Fruit fly (Drosophila melanogaster): ENCODE results near the gene Cpr76Bd.

Gene Cpr76Bd

DNA sequence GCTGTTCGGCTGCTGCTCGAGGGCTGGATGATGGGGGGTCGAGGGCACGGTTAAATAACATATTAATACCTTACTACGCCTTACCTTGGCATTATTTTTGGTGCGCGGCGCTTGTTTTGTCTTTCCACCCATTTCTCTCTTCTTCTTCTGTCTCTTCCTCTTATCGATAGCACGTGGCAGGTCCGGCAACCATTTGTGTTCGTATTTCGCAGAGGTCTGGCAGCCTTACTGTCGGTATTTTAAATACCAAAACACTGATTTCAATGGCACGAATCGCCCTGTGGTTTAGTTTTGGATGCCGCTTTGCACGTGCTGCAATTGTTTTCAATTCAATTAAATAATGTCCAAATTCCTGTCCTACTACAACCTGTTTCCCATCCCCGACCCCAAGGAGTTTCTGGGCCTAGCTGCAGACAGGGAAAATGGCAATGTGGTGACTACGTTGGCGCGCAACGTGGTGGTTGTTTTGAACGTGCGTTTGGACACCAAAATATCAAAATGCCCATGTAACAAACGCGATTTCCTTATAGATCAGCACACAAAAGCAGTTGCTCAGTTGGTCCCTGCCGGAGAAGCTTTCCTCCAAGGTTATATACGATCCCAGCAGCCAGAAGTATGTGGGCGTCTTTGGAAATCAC, 19.7 kb downstream of the Cpr76Bd start, which contains the start of the genes Ltn1 and CG9300 (continued):
- TF ChIP-seq D (optimal IDR thresholded peaks at IDR 0.05) (peak; percentile 35), D (GFP tag; optimal IDR thresholded peaks at IDR 0.05) (no peak), CG7963 (GFP tag; IDR thresholded peaks at IDR 0.05; ENCODE audit: partially characterized antibody) (no peak), CG31224 (GFP tag; IDR thresholded peaks at IDR 0.05) (peak; percentile 22; the same call in 1 of the 2 replicates), ttk (GFP tag; IDR thresholded peaks at IDR 0.05) (no peak), fd3F (GFP tag; optimal IDR thresholded peaks at IDR 0.05) (no peak), CG9797 (GFP tag; optimal IDR thresholded peaks at IDR 0.05) (peak; percentile 59), Sry-β (GFP tag; optimal IDR thresholded peaks at IDR 0.05) (no peak), Hr78 (GFP tag; optimal IDR thresholded peaks at IDR 0.05) (no peak), CG1602 (GFP tag; optimal IDR thresholded peaks at IDR 0.05) (no peak), croc (GFP tag; conservative IDR thresholded peaks at IDR 0.05) (no peak), CG30431 (GFP tag; optimal IDR thresholded peaks at IDR 0.05) (no peak), Asciz (GFP tag; optimal IDR thresholded peaks at IDR 0.05) (no peak), Hmr (GFP tag; optimal IDR thresholded peaks at IDR 0.05) (no peak), bbx (GFP tag; IDR thresholded peaks at IDR 0.05; ENCODE audit: partially characterized antibody) (no peak), Dad (GFP tag; optimal IDR thresholded peaks at IDR 0.05) (peak; percentile 40), Lhr (GFP tag; optimal IDR thresholded peaks at IDR 0.05) (peak; percentile 66), eyg (GFP tag; optimal IDR thresholded peaks at IDR 0.05) (no peak), Med (GFP tag) (no peak), Gsc (GFP tag; IDR thresholded peaks at IDR 0.05) (no peak), CoRest (tag; optimal IDR thresholded peaks at IDR 0.05) (no peak), Taf1 (GFP tag; IDR thresholded peaks at IDR 0.05) (no peak), CG1024 (GFP tag; IDR thresholded peaks at IDR 0.05) (no peak), CG7357 (GFP tag; IDR thresholded peaks at IDR 0.05) (no peak), al (GFP tag; IDR thresholded peaks at IDR 0.05) (no peak), ranshi (GFP tag; IDR thresholded peaks at IDR 0.05) (peak; percentile 44), CG6854 (GFP tag; optimal IDR thresholded peaks at IDR 0.05) (no peak), Hr39 (optimal IDR thresholded peaks at IDR 0.05) (no peak), Doc3 (GFP tag; IDR thresholded peaks at IDR 0.05; ENCODE audit: partially characterized antibody) (0 out of 3 replicates have a peak, but pooled peaks have one; percentile 34), CG10959 (GFP tag; IDR thresholded peaks at IDR 0.05) (no peak), CG8388 (GFP tag; optimal IDR thresholded peaks at IDR 0.05) (no peak), ind (GFP tag; optimal IDR thresholded peaks at IDR 0.05) (no peak), jigr1 (GFP tag; IDR thresholded peaks at IDR 0.05) (no peak), ems (GFP tag; optimal IDR thresholded peaks at IDR 0.05) (no peak), CG14860 (GFP tag; IDR thresholded peaks at IDR 0.05; ENCODE audit: partially characterized antibody) (no peak), CG4820 (GFP tag; optimal IDR thresholded peaks at IDR 0.05) (no peak), unc-4 (GFP tag; IDR thresholded peaks at IDR 0.05; ENCODE audit: partially characterized antibody) (peak; percentile 57; the same call in 1 of the 2 replicates), unpg (GFP tag; optimal IDR thresholded peaks at IDR 0.05) (no peak), wdn (GFP tag; IDR thresholded peaks at IDR 0.05) (peak; percentile 52; the same call in 1 of the 2 replicates), chm (GFP tag; IDR thresholded peaks at IDR 0.05) (no peak), CG12391 (tag; optimal IDR thresholded peaks at IDR 0.05) (no peak), CG12071 (GFP tag; optimal IDR thresholded peaks at IDR 0.05) (no peak), CG11695 (GFP tag; IDR thresholded peaks at IDR 0.05) (0 out of 3 replicates have a peak, but pooled peaks have one; percentile 14), CG17385 (GFP tag; optimal IDR thresholded peaks at IDR 0.05) (peak; percentile 100), phol (tag; optimal IDR thresholded peaks at IDR 0.05) (peak; percentile 53), Ptx1 (GFP tag; IDR thresholded peaks at IDR 0.05) (no peak), pita (GFP tag; optimal IDR thresholded peaks at IDR 0.05) (no peak), CG17802 (tag; optimal IDR thresholded peaks at IDR 0.05) (no peak), lmd (GFP tag; IDR thresholded peaks at IDR 0.05) (no peak; the same call in 1 of the 2 replicates), CG18262 (tag; optimal IDR thresholded peaks at IDR 0.05) (no peak)
